Worm (Caenorhabditis elegans): Measurements from ENCODE around the gene mig-17.

Gene mig-17

ce11 chrV:11412125-11412524 is 34.4 kb upstream of the mig-17 start (continued):
- TF ChIP-seq ceh-44 (GFP tag; IDR thresholded peaks at IDR 0.05) (0 out of 2 replicates have a peak, but pooled peaks have one; percentile 18), ZK337.2 (GFP tag; IDR thresholded peaks at IDR 0.05) (no peak), nhr-102 (tag; optimal IDR thresholded peaks at IDR 0.05) (no peak), mes-2 (tag; optimal IDR thresholded peaks at IDR 0.05; ENCODE audit: poor library complexity, severe bottlenecking) (peak; percentile 69), T20F7.1 (GFP tag; optimal IDR thresholded peaks at IDR 0.05) (peak; percentile 17), nhr-11 (tag; optimal IDR thresholded peaks at IDR 0.05) (no peak), fos-1 (tag; optimal IDR thresholded peaks at IDR 0.05) (no peak), arid-1 (GFP tag; conservative IDR thresholded peaks at IDR 0.05) (peak; percentile 58; the same call in 1 of the 2 replicates), nhr-237 (tag; optimal IDR thresholded peaks at IDR 0.05) (no peak), pha-4 (GFP tag; IDR thresholded peaks at IDR 0.05) (no peak), pha-4 (tag; optimal IDR thresholded peaks at IDR 0.05) (no peak), snpc-1.2 (GFP tag; IDR thresholded peaks at IDR 0.05) (peak; percentile 77; the same call in 1 of the 2 replicates), madf-5 (GFP tag; IDR thresholded peaks at IDR 0.05) (no peak), pqm-1 (tag; optimal IDR thresholded peaks at IDR 0.05) (peak; percentile 36), nhr-42 (GFP tag; IDR thresholded peaks at IDR 0.05) (no peak), php-3 (GFP tag; IDR thresholded peaks at IDR 0.05) (peak; percentile 53; the same call in 1 of the 2 replicates)

- TF ChIP-seq nhr-10 (tag; optimal IDR thresholded peaks at IDR 0.05) (no peak), pha-4 (GFP tag; IDR thresholded peaks at IDR 0.05) (no peak), pha-4 (tag; optimal IDR thresholded peaks at IDR 0.05) (no peak), ces-1 (GFP tag; optimal IDR thresholded peaks at IDR 0.05) (no peak), jun-1 (tag; optimal IDR thresholded peaks at IDR 0.05) (no peak), daf-12 (tag; optimal IDR thresholded peaks at IDR 0.05) (no peak), T26A8.4 (GFP tag; IDR thresholded peaks at IDR 0.05) (no peak), madf-5 (GFP tag; IDR thresholded peaks at IDR 0.05) (no peak), unc-39 (tag; optimal IDR thresholded peaks at IDR 0.05) (no peak), ceh-44 (GFP tag; IDR thresholded peaks at IDR 0.05) (no peak), nhr-41 (GFP tag; IDR thresholded peaks at IDR 0.05) (no peak)
These were observed 31.4 kb upstream of the mig-17 start, which contains the start of gene deg-3 for ce11 chrV:11415059-11415458. Gene deg-3, minus strand, starts transcription at chrV:11415159.

ce11 chrV:11421605-11422004 is 24.9 kb upstream of the mig-17 start, which contains the start of gene des-2:
Gene des-2, minus strand, starts transcription at chrV:11421705.
- TF ChIP-seq lin-15B (tag; optimal IDR thresholded peaks at IDR 0.05) (no peak), sdz-12 (GFP tag; optimal IDR thresholded peaks at IDR 0.05) (no peak), aly-2 (tag; optimal IDR thresholded peaks at IDR 0.05) (no peak), zfp-3 (GFP tag; conservative IDR thresholded peaks at IDR 0.05) (no peak), snpc-1.2 (GFP tag; IDR thresholded peaks at IDR 0.05) (no peak), nhr-237 (tag; optimal IDR thresholded peaks at IDR 0.05) (no peak), nhr-11 (tag; optimal IDR thresholded peaks at IDR 0.05) (no peak), spr-1 (tag; optimal IDR thresholded peaks at IDR 0.05) (no peak), F26F4.8 (GFP tag; conservative IDR thresholded peaks at IDR 0.05) (no peak), nhr-102 (tag; optimal IDR thresholded peaks at IDR 0.05) (no peak), ceh-82 (tag; optimal IDR thresholded peaks at IDR 0.05) (no peak), skn-1 (tag; optimal IDR thresholded peaks at IDR 0.05) (no peak), egl-27 (tag; optimal IDR thresholded peaks at IDR 0.05) (no peak), hlh-30 (tag; optimal IDR thresholded peaks at IDR 0.05; ENCODE audit: insufficient read depth) (no peak), ztf-7 (tag; optimal IDR thresholded peaks at IDR 0.05) (no peak), tra-1 (GFP tag; IDR thresholded peaks at IDR 0.05) (no peak), rbr-2 (tag; optimal IDR thresholded peaks at IDR 0.05) (no peak)

ce11 chrV:11424565-11424964 is 21.9 kb upstream of the mig-17 start, which contains the start of gene T26H10.2:
Gene T26H10.2, minus strand, starts transcription at chrV:11424665.
- TF ChIP-seq hmg-1.1 (GFP tag; IDR thresholded peaks at IDR 0.05) (no peak), snpc-1.2 (GFP tag; IDR thresholded peaks at IDR 0.05) (no peak), ztf-7 (tag; optimal IDR thresholded peaks at IDR 0.05) (no peak), tra-1 (GFP tag; IDR thresholded peaks at IDR 0.05) (no peak), F37D6.2 (tag; optimal IDR thresholded peaks at IDR 0.05) (no peak), nhr-77 (tag; optimal IDR thresholded peaks at IDR 0.05) (no peak), nhr-6 (tag; optimal IDR thresholded peaks at IDR 0.05) (no peak), lir-3 (tag; optimal IDR thresholded peaks at IDR 0.05) (no peak), fkh-10 (GFP tag; optimal IDR thresholded peaks at IDR 0.05) (no peak), daf-16 (GFP tag; optimal IDR thresholded peaks at IDR 0.05) (no peak), daf-16 (tag; optimal IDR thresholded peaks at IDR 0.05) (no peak), tag-97 (GFP tag; IDR thresholded peaks at IDR 0.05) (no peak)
